Worm (Caenorhabditis elegans): Measurements from ENCODE around the gene F13B12.3.
A peak's percentile ranks its signal among the peaks of the same experiment; 100 is the strongest.

Gene F13B12.3

ce11 chrIV:10449799-10450198, 10.9 kb downstream of the F13B12.3 start, which contains the start of gene F13B12.4:
TSS of gene F13B12.4 (minus strand) at chrIV:10449899.
- no peak for TF ChIP-seq unc-130 (GFP tag; optimal IDR thresholded peaks at IDR 0.05)

- TF ChIP-seq pha-4 (GFP tag; IDR thresholded peaks at IDR 0.05) (no peak), pha-4 (tag; optimal IDR thresholded peaks at IDR 0.05) (no peak), dpl-1 (GFP tag; optimal IDR thresholded peaks at IDR 0.05) (no peak)
These were observed 14.1 kb downstream of the F13B12.3 start, which contains the start of gene F01D4.8 for ce11 chrIV:10453001-10453400. TSS of gene F01D4.8 (minus strand) at chrIV:10453101.

ce11 chrIV:10457137-10457536, 18.2 kb downstream of the F13B12.3 start, which contains the start of gene srb-17:
TSS of gene srb-17 (minus strand) at chrIV:10457237.
- TF ChIP-seq T26A8.4 (GFP tag; IDR thresholded peaks at IDR 0.05) = no peak
- TF ChIP-seq ama-1 (optimal IDR thresholded peaks at IDR 0.05) = no peak
- TF ChIP-seq Y75B8A.6 (GFP tag; IDR thresholded peaks at IDR 0.05) = no peak
- no peak for TF ChIP-seq daf-19 (GFP tag; conservative IDR thresholded peaks at IDR 0.05)
- no peak for TF ChIP-seq ceh-44 (GFP tag; IDR thresholded peaks at IDR 0.05)
- TF ChIP-seq daf-12 (tag; optimal IDR thresholded peaks at IDR 0.05) = no peak
- no peak for TF ChIP-seq spr-3 (GFP tag; optimal IDR thresholded peaks at IDR 0.05)
- no peak for TF ChIP-seq mxl-3 (GFP tag; optimal IDR thresholded peaks at IDR 0.05)
- TF ChIP-seq egl-43 (GFP tag; IDR thresholded peaks at IDR 0.05) = no peak
- TF ChIP-seq hlh-11 (tag; optimal IDR thresholded peaks at IDR 0.05) = no peak
- TF ChIP-seq ceh-28 (tag; optimal IDR thresholded peaks at IDR 0.05) = no peak
- no peak for TF ChIP-seq ctbp-1 (GFP tag; IDR thresholded peaks at IDR 0.05)
- no peak for TF ChIP-seq T20F7.1 (GFP tag; optimal IDR thresholded peaks at IDR 0.05)
- TF ChIP-seq lin-1 (GFP tag; IDR thresholded peaks at IDR 0.05) = no peak

ce11 chrIV:10461767-10462166, 22.8 kb downstream of the F13B12.3 start, which contains the start of gene mec-3:
TSS of gene mec-3 (minus strand) at chrIV:10461867.
- TF ChIP-seq lin-29 (GFP tag; IDR thresholded peaks at IDR 0.05) (no peak), php-3 (GFP tag; IDR thresholded peaks at IDR 0.05) (no peak), F49E8.2 (tag; optimal IDR thresholded peaks at IDR 0.05; ENCODE audit: borderline replicate concordance) (no peak), dmd-8 (GFP tag; IDR thresholded peaks at IDR 0.05) (no peak), unc-62 (GFP tag; optimal IDR thresholded peaks at IDR 0.05 in 1 of 2) (no peak), unc-62 (tag; optimal IDR thresholded peaks at IDR 0.05) (no peak)

ce11 chrIV:10462608-10463007, 23.7 kb downstream of the F13B12.3 start:
- TF ChIP-seq daf-16 (GFP tag; optimal IDR thresholded peaks at IDR 0.05) = no peak
- TF ChIP-seq daf-16 (tag; optimal IDR thresholded peaks at IDR 0.05) = peak; percentile 69
- no peak for TF ChIP-seq zip-2 (tag; optimal IDR thresholded peaks at IDR 0.05)
- peak; percentile 82 for TF ChIP-seq dmd-6 (GFP tag; IDR thresholded peaks at IDR 0.05)
- peak; percentile 3 for TF ChIP-seq nhr-28 (tag; optimal IDR thresholded peaks at IDR 0.05)
- peak; percentile 44 for TF ChIP-seq aha-1 (tag)

ce11 chrIV:10463127-10463526, 24.2 kb downstream of the F13B12.3 start:
- TF ChIP-seq dve-1 (tag; optimal IDR thresholded peaks at IDR 0.05; ENCODE audit: insufficient read depth) (peak; percentile 83), lin-1 (GFP tag; IDR thresholded peaks at IDR 0.05) (peak; percentile 84), ama-1 (optimal IDR thresholded peaks at IDR 0.05) (no peak), tra-1 (GFP tag; IDR thresholded peaks at IDR 0.05) (peak; percentile 87), unc-62 (GFP tag; optimal IDR thresholded peaks at IDR 0.05 in 1 of 2) (peak in 1 of 2 experiments; percentile 81), unc-62 (tag; optimal IDR thresholded peaks at IDR 0.05) (no peak), lin-39 (tag; optimal IDR thresholded peaks at IDR 0.05) (no peak), dmd-6 (GFP tag; IDR thresholded peaks at IDR 0.05) (peak; percentile 98), mep-1 (tag; optimal IDR thresholded peaks at IDR 0.05) (no peak), ztf-11 (tag; optimal IDR thresholded peaks at IDR 0.05) (no peak), hlh-30 (tag; optimal IDR thresholded peaks at IDR 0.05; ENCODE audit: insufficient read depth) (peak; percentile 55), lsy-2 (tag; optimal IDR thresholded peaks at IDR 0.05) (no peak), hmg-1.1 (GFP tag; IDR thresholded peaks at IDR 0.05) (no peak), hlh-11 (tag; optimal IDR thresholded peaks at IDR 0.05) (peak; percentile 91), saeg-2 (GFP tag; IDR thresholded peaks at IDR 0.05) (peak; percentile 77; the same call in 1 of the 2 replicates), T26A8.4 (GFP tag; IDR thresholded peaks at IDR 0.05) (0 out of 2 replicates have a peak, but pooled peaks have one; percentile 14), zip-11 (GFP tag; IDR thresholded peaks at IDR 0.05) (no peak), dmd-8 (GFP tag; IDR thresholded peaks at IDR 0.05) (no peak), nhr-28 (tag; optimal IDR thresholded peaks at IDR 0.05) (peak; percentile 77), nhr-42 (GFP tag; IDR thresholded peaks at IDR 0.05) (0 out of 2 replicates have a peak, but pooled peaks have one; percentile 29), pqm-1 (tag; optimal IDR thresholded peaks at IDR 0.05) (peak; percentile 84), daf-16 (GFP tag; optimal IDR thresholded peaks at IDR 0.05) (peak in 1 of 2 experiments; percentile 71), daf-16 (tag; optimal IDR thresholded peaks at IDR 0.05) (peak; percentile 82)
